Fruit fly (Drosophila melanogaster) whole organism, prepupa: ENCODE data around the gene Jupiter.
A peak's percentile ranks its signal among the peaks of the same experiment; 100 is the strongest.

Experiments used
- Blimp-1 ChIP-seq: fragments of 200-800 bp; sonication (Bioruptor generic); optimal IDR thresholded peaks from 3 replicates; lab custom pipeline; 2017; ENCODE audit warnings: missing biosample characterization, missing genetic modification characterization, mild to moderate bottlenecking, moderate library complexity, missing genetic modification reagents
- CG10631 ChIP-seq: fragments of 200-800 bp; sonication (Bioruptor generic); optimal IDR thresholded peaks from 2 replicates; lab custom pipeline; 2016; ENCODE audit warnings: missing biosample characterization, missing genetic modification characterization
- CG10669 ChIP-seq: fragments of 200-800 bp; sonication (Bioruptor generic); optimal IDR thresholded peaks from 3 replicates; lab custom pipeline; 2018; ENCODE audit warnings: missing biosample characterization, mild to moderate bottlenecking, missing genetic modification characterization, moderate library complexity
- CG11294 ChIP-seq: fragments of 200-800 bp; sonication (Bioruptor generic); IDR thresholded peaks from 2 replicates; pipeline ENCODE4 v1.3.6; 2022; ENCODE audit warnings: missing biosample characterization, missing genetic modification characterization
- CG11762 ChIP-seq: fragments of 200-800 bp; sonication (Bioruptor generic); optimal IDR thresholded peaks from 3 replicates; lab custom pipeline; 2016; ENCODE audit warnings: missing biosample characterization, missing genetic modification characterization; ENCODE audit not compliant: insufficient read depth
- CG11902 ChIP-seq: fragments of 200-800 bp; sonication (Bioruptor generic); optimal IDR thresholded peaks from 3 replicates; lab custom pipeline; 2016; ENCODE audit warnings: missing biosample characterization, missing genetic modification characterization
- CG15336 ChIP-seq: fragments of 200-800 bp; sonication (Bioruptor generic); IDR thresholded peaks from 2 replicates; pipeline ENCODE4 v1.3.6; 2022; ENCODE audit warnings: missing biosample characterization, missing genetic modification characterization
- CG16779 ChIP-seq: fragments of 200-800 bp; sonication (Bioruptor generic); optimal IDR thresholded peaks from 3 replicates; lab custom pipeline; 2017; ENCODE audit warnings: missing biosample characterization, mild to moderate bottlenecking, missing genetic modification characterization
- CG3032 ChIP-seq: fragments of 200-800 bp; optimal IDR thresholded peaks from 2 replicates; lab custom pipeline; 2019; ENCODE audit warnings: missing biosample characterization, mild to moderate bottlenecking, missing genetic modification characterization, moderate library complexity
- CG31627 ChIP-seq: fragments of 200-800 bp; sonication (Bioruptor generic); optimal IDR thresholded peaks from 3 replicates; lab custom pipeline; 2016; ENCODE audit warnings: missing biosample characterization, missing genetic modification characterization
- CG32006 ChIP-seq: fragments of 200-800 bp; sonication (Bioruptor generic); optimal IDR thresholded peaks from 3 replicates; lab custom pipeline; 2017; ENCODE audit warnings: missing biosample characterization, mild to moderate bottlenecking, missing genetic modification characterization
- CG4318 ChIP-seq: fragments of 200-800 bp; sonication (Bioruptor generic); optimal IDR thresholded peaks from 3 replicates; lab custom pipeline; 2017; ENCODE audit warnings: missing biosample characterization, mild to moderate bottlenecking, missing genetic modification characterization
- CG6163 ChIP-seq: fragments of 200-800 bp; sonication (Bioruptor generic); IDR thresholded peaks from 3 replicates; pipeline ENCODE4 v1.3.6; 2022; ENCODE audit warnings: missing biosample characterization, missing genetic modification characterization
- CG6276 ChIP-seq: fragments of 200-800 bp; sonication (Bioruptor generic); optimal IDR thresholded peaks from 2 replicates; lab custom pipeline; 2017; ENCODE audit warnings: missing biosample characterization, mild to moderate bottlenecking, missing genetic modification characterization
- CG6792 ChIP-seq: fragments of 200-800 bp; sonication (Bioruptor generic); optimal IDR thresholded peaks from 3 replicates; lab custom pipeline; 2016; ENCODE audit warnings: missing biosample characterization, missing genetic modification characterization
- CG6808 ChIP-seq: fragments of 200-800 bp; sonication (Bioruptor generic); optimal IDR thresholded peaks from 3 replicates; lab custom pipeline; 2017; ENCODE audit warnings: missing biosample characterization, missing genetic modification characterization, mild to moderate bottlenecking, moderate library complexity, missing genetic modification reagents
- CG8119 ChIP-seq: fragments of 200-800 bp; sonication (Bioruptor generic); IDR thresholded peaks from 3 replicates; pipeline ENCODE4 v1.3.6; 2022; ENCODE audit warnings: missing biosample characterization, missing genetic modification characterization
- CG8319 ChIP-seq: fragments of 200-800 bp; sonication (Bioruptor generic); optimal IDR thresholded peaks from 3 replicates; lab custom pipeline; 2016; ENCODE audit warnings: missing biosample characterization, missing genetic modification characterization
- CG8632 ChIP-seq: fragments of 200-800 bp; sonication (Bioruptor generic); optimal IDR thresholded peaks from 3 replicates; lab custom pipeline; 2016; ENCODE audit warnings: missing biosample characterization, missing genetic modification characterization
- CG9139 ChIP-seq: fragments of 200-800 bp; sonication (Bioruptor generic); optimal IDR thresholded peaks from 3 replicates; lab custom pipeline; 2017; ENCODE audit warnings: missing biosample characterization, mild to moderate bottlenecking, missing genetic modification characterization
- Eip75B ChIP-seq: fragments of 200-800 bp; sonication (Bioruptor generic); optimal IDR thresholded peaks from 3 replicates; lab custom pipeline; 2016; ENCODE audit warnings: missing biosample characterization, missing genetic modification characterization
- Eip78C ChIP-seq: fragments of 200-800 bp; sonication (Bioruptor generic); peaks from one replicate; lab custom pipeline; 2016; ENCODE audit warnings: missing biosample characterization, missing genetic modification characterization
- Eip93F ChIP-seq: fragments of 200-800 bp; sonication (Bioruptor generic); optimal IDR thresholded peaks from 2 replicates; lab custom pipeline; 2016; ENCODE audit warnings: missing biosample characterization, mild to moderate bottlenecking, missing genetic modification characterization
- Ets21C ChIP-seq: fragments of 200-800 bp; sonication (Bioruptor generic); optimal IDR thresholded peaks from 3 replicates; lab custom pipeline; 2016; ENCODE audit warnings: missing biosample characterization, missing genetic modification characterization
- Gug ChIP-seq: fragments of 200-800 bp; sonication (Bioruptor generic); IDR thresholded peaks from 2 replicates; pipeline ENCODE4 v1.3.6; 2022; ENCODE audit warnings: missing biosample characterization, missing genetic modification characterization
- Hr38 ChIP-seq: sonication (Bioruptor generic); optimal IDR thresholded peaks from 2 replicates; lab custom pipeline; 2016; ENCODE audit warnings: missing biosample characterization, missing genetic modification characterization
- Hr39 ChIP-seq: fragments of 200-800 bp; sonication (Bioruptor generic); optimal IDR thresholded peaks from 2 replicates; lab custom pipeline; 2016; ENCODE audit warnings: missing biosample characterization, missing genetic modification characterization
- Hr4 ChIP-seq: fragments of 200-800 bp; sonication (Bioruptor generic); optimal IDR thresholded peaks from 3 replicates; lab custom pipeline; 2016; ENCODE audit warnings: missing biosample characterization, missing genetic modification characterization
- Lpt ChIP-seq: fragments of 200-800 bp; sonication (Bioruptor generic); optimal IDR thresholded peaks from 3 replicates; lab custom pipeline; 2016; ENCODE audit warnings: missing biosample characterization, missing genetic modification characterization
- Met ChIP-seq: fragments of 200-800 bp; sonication (Bioruptor generic); optimal IDR thresholded peaks from 3 replicates; lab custom pipeline; 2016; ENCODE audit warnings: missing biosample characterization, missing genetic modification characterization
- OdsH ChIP-seq: fragments of 200-800 bp; sonication (Bioruptor generic); optimal IDR thresholded peaks from 3 replicates; lab custom pipeline; 2016; ENCODE audit warnings: missing biosample characterization, missing genetic modification characterization
- Smox ChIP-seq: fragments of 200-800 bp; sonication (Bioruptor generic); optimal IDR thresholded peaks from 3 replicates; lab custom pipeline; 2016; ENCODE audit warnings: missing biosample characterization, missing genetic modification characterization
- Sox102F ChIP-seq: fragments of 200-800 bp; sonication (Bioruptor generic); optimal IDR thresholded peaks from 2 replicates; lab custom pipeline; 2016; ENCODE audit warnings: missing biosample characterization, mild to moderate bottlenecking, missing genetic modification characterization
- Sox15 ChIP-seq: fragments of 200-800 bp; sonication (Bioruptor generic); optimal IDR thresholded peaks from 3 replicates; lab custom pipeline; 2016; ENCODE audit warnings: missing biosample characterization, missing genetic modification characterization
- achi ChIP-seq: fragments of 200-800 bp; sonication (Bioruptor generic); optimal IDR thresholded peaks from 3 replicates; lab custom pipeline; 2016; ENCODE audit warnings: missing biosample characterization, missing genetic modification characterization
- acj6 ChIP-seq: fragments of 200-800 bp; sonication (Bioruptor generic); optimal IDR thresholded peaks from 3 replicates; lab custom pipeline; 2016; ENCODE audit warnings: missing biosample characterization, missing genetic modification characterization
- eg ChIP-seq: fragments of 200-800 bp; sonication (Bioruptor generic); IDR thresholded peaks from 3 replicates; pipeline ENCODE4 v1.3.6; 2022; ENCODE audit warnings: missing biosample characterization, missing genetic modification characterization
- esn ChIP-seq: fragments of 200-800 bp; sonication (Bioruptor generic); optimal IDR thresholded peaks from 2 replicates; lab custom pipeline; 2016; ENCODE audit warnings: missing biosample characterization, mild to moderate bottlenecking, missing genetic modification characterization, moderate library complexity
- fd59A ChIP-seq: fragments of 200-800 bp; sonication (Bioruptor generic); optimal IDR thresholded peaks from 2 replicates; lab custom pipeline; 2017; ENCODE audit warnings: missing biosample characterization, mild to moderate bottlenecking, missing genetic modification characterization, missing genetic modification reagents
- fd85E ChIP-seq: fragments of 200-800 bp; sonication (Bioruptor generic); optimal IDR thresholded peaks from 3 replicates; lab custom pipeline; 2016; ENCODE audit warnings: missing biosample characterization, missing genetic modification characterization
- net ChIP-seq: fragments of 200-800 bp; sonication (Bioruptor generic); optimal IDR thresholded peaks from 3 replicates; lab custom pipeline; 2016; ENCODE audit warnings: missing biosample characterization, missing genetic modification characterization
- pdm3 ChIP-seq: fragments of 200-800 bp; sonication (Bioruptor generic); optimal IDR thresholded peaks from 3 replicates; lab custom pipeline; 2016; ENCODE audit warnings: missing biosample characterization, missing genetic modification characterization
- salr ChIP-seq, 2 experiments: fragments of 200-800 bp; sonication (Bioruptor generic); optimal IDR thresholded peaks; 3 replicates each; lab custom pipeline; 2016 to 2018; ENCODE audit warnings: missing biosample characterization in 2 of 2, missing genetic modification characterization in 2 of 2, mild to moderate bottlenecking in 1 of 2
- spab ChIP-seq: fragments of 200-800 bp; sonication (Bioruptor generic); optimal IDR thresholded peaks from 2 replicates; lab custom pipeline; 2017; ENCODE audit warnings: missing biosample characterization, mild to moderate bottlenecking, missing genetic modification characterization, missing genetic modification reagents
- ss ChIP-seq, 2 experiments: fragments of 200-800 bp; sonication (Bioruptor generic); optimal IDR thresholded peaks; 2 replicates in 1 of 2; 3 replicates in 1 of 2; lab custom pipeline; 2017 to 2018; ENCODE audit warnings: mild to moderate bottlenecking in 2 of 2, missing biosample characterization in 2 of 2, missing genetic modification characterization in 2 of 2, moderate library complexity in 1 of 2
- svp ChIP-seq: fragments of 200-800 bp; sonication (Bioruptor generic); peaks from one replicate; lab custom pipeline; 2016; ENCODE audit warnings: missing biosample characterization, missing genetic modification characterization
- topi ChIP-seq: fragments of 200-800 bp; sonication (Bioruptor generic); optimal IDR thresholded peaks from 3 replicates; lab custom pipeline; 2016; ENCODE audit warnings: missing biosample characterization, missing genetic modification characterization
- vri ChIP-seq: fragments of 200-800 bp; sonication (Bioruptor generic); optimal IDR thresholded peaks from 3 replicates; lab custom pipeline; 2016; ENCODE audit warnings: missing biosample characterization, mild to moderate bottlenecking, missing genetic modification characterization

Gene Jupiter

dm6 chr3R:11657786-11658193, 38.1 kb upstream of the Jupiter start (continued):
- TF ChIP-seq CG6163 (peak; percentile 89), Lpt (GFP tag; lab: Kevin White, UChicago) (peak; percentile 77), Smox (peak; percentile 86), Ets21C (peak; percentile 77), fd59A (peak; percentile 71), achi (GFP tag; lab: Kevin White, UChicago) (peak; percentile 83), CG8632 (GFP tag; lab: Kevin White, UChicago) (peak; percentile 76), spab (GFP tag; lab: Kevin White, UChicago) (peak; percentile 81), CG16779 (tag; lab: Kevin White, UChicago) (peak; percentile 53), esn (GFP tag; lab: Kevin White, UChicago) (peak; percentile 91), CG6792 (peak; percentile 86), fd85E (GFP tag; lab: Kevin White, UChicago) (no peak), CG10631 (GFP tag; lab: Kevin White, UChicago) (peak; percentile 84), OdsH (peak; percentile 87), svp (GFP tag; lab: Kevin White, UChicago) (peak; percentile 98), ss (GFP tag; optimal IDR thresholded peaks at IDR 0.05; lab: Kevin White, UChicago) (peak; percentile 82 to 86), CG11762 (GFP tag; lab: Kevin White, UChicago) (peak; percentile 77), Hr38 (GFP tag; lab: Kevin White, UChicago) (no peak), CG31627 (GFP tag; lab: Kevin White, UChicago) (peak; percentile 81), eg (GFP tag; lab: Robert Waterston, UW) (peak; percentile 75), Met (peak; percentile 91), Sox15 (GFP tag; lab: Kevin White, UChicago) (peak; percentile 62), CG4318 (GFP tag; lab: Kevin White, UChicago) (peak; percentile 25), CG9139 (GFP tag; lab: Kevin White, UChicago) (peak; percentile 76), CG8319 (peak; percentile 83), salr (GFP tag; optimal IDR thresholded peaks at IDR 0.05; lab: Kevin White, UChicago) (peak; percentile 47 to 70), Eip93F (GFP tag; lab: Kevin White, UChicago) (peak; percentile 10), CG11294 (GFP tag; lab: Robert Waterston, UW) (0 out of 2 replicates have a peak, but pooled peaks have one; percentile 25), CG8119 (GFP tag; lab: Robert Waterston, UW) (peak; percentile 67), Sox102F (GFP tag; lab: Kevin White, UChicago) (peak; percentile 89), pdm3 (peak; percentile 87), CG3032 (tag; lab: Kevin White, UChicago) (peak; percentile 84), net (GFP tag; lab: Kevin White, UChicago) (peak; percentile 86), CG6276 (GFP tag; lab: Kevin White, UChicago) (peak; percentile 47), Hr4 (GFP tag; lab: Kevin White, UChicago) (peak; percentile 60), CG6808 (GFP tag; lab: Kevin White, UChicago) (peak; percentile 84)

DNA sequence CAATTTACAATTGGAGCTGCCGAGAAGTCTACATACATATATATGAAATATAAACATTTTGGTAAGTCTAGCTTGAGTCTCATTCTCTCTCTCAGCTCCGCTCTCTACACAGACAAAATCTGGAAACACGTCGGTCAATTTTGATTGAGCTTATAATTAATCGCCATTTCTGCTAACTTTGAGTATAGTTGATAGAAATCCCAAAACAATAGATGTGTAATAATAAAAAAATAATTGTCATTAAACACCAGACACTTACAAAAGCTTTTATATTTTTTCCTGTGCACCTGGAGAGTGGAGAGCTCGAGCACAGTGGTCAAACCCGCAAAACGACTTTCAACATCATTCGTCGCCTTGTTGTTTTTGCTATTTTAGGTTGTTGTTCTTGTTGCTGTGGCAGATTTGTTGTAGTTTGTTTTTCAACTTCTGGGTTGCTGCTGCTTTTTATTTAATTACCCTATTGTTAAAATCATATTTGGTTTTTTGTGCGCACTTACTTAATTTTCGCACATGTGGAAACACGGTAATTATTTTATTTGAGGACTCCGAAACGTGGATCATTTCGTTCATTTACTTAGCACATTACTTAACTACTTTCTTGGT, 37.0 kb upstream of the Jupiter start:
- TF ChIP-seq Eip75B (GFP tag; lab: Kevin White, UChicago) = peak; percentile 99
- TF ChIP-seq CG10669 (GFP tag; lab: Kevin White, UChicago) = peak; percentile 99
- TF ChIP-seq Eip78C = peak; percentile 100
- peak; percentile 99 for TF ChIP-seq pdm3
- TF ChIP-seq CG32006 (GFP tag; lab: Kevin White, UChicago) = peak; percentile 99
- TF ChIP-seq Gug = peak; percentile 98
- peak; percentile 99 for TF ChIP-seq spab (GFP tag; lab: Kevin White, UChicago)
- peak; percentile 99 for TF ChIP-seq Sox102F (GFP tag; lab: Kevin White, UChicago)
- TF ChIP-seq CG11294 (GFP tag; lab: Robert Waterston, UW) = peak; percentile 98
- peak; percentile 86 for TF ChIP-seq Blimp-1 (GFP tag; lab: Kevin White, UChicago)
- peak; percentile 98 for TF ChIP-seq CG11902 (GFP tag; lab: Kevin White, UChicago)
- peak; percentile 99 for TF ChIP-seq topi (GFP tag; lab: Kevin White, UChicago)
- TF ChIP-seq Ets21C = peak; percentile 97
- TF ChIP-seq CG15336 (GFP tag; lab: Robert Waterston, UW) = peak; percentile 99
- TF ChIP-seq acj6 (GFP tag; lab: Kevin White, UChicago) = peak; percentile 99
- peak; percentile 99 for TF ChIP-seq achi (GFP tag; lab: Kevin White, UChicago)
- peak; percentile 98 for TF ChIP-seq salr (GFP tag; optimal IDR thresholded peaks at IDR 0.05; lab: Kevin White, UChicago)
- peak; percentile 98 for TF ChIP-seq Hr39 (GFP tag; lab: Kevin White, UChicago)
- TF ChIP-seq ss (GFP tag; optimal IDR thresholded peaks at IDR 0.05; lab: Kevin White, UChicago) = peak; percentile 98 to 99
- TF ChIP-seq CG6808 (GFP tag; lab: Kevin White, UChicago) = peak; percentile 98
- TF ChIP-seq Smox = peak; percentile 98
- peak; percentile 99 for TF ChIP-seq CG6276 (GFP tag; lab: Kevin White, UChicago)
- peak; percentile 99 for TF ChIP-seq Hr4 (GFP tag; lab: Kevin White, UChicago)
- TF ChIP-seq CG8632 (GFP tag; lab: Kevin White, UChicago) = peak; percentile 99
- TF ChIP-seq vri (GFP tag; lab: Kevin White, UChicago) = peak; percentile 98
- TF ChIP-seq Sox15 (GFP tag; lab: Kevin White, UChicago) = peak; percentile 98
